Fruit fly (Drosophila melanogaster): ENCODE data around the gene X11L.

Gene X11L

DNA sequence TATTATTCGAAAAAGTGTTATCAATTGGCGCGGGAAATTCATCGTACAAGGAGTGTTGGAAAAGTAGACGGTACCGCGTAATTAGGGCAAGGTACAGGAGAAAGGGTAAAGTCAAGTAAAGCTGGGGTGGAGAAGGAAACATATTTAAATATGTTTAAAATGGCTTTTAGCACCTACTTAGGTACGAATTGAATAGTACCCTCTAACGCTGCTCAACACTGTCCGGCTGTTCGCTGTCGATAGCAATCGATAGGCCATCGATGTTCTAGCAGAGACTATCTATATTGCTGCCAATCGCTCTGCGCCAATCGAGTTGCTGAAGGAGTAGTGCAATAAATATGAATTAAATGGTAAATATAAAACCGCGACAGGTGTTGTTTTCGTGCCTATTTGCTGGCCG lies at the start of gene X11L:
TSS of gene X11L (plus strand) at position 279 of the 400 bp plus-strand sequence.
- TF ChIP-seq ttk (optimal IDR thresholded peaks at IDR 0.05) (no peak), insv (optimal IDR thresholded peaks at IDR 0.05) (no peak), Sin3A (optimal IDR thresholded peaks at IDR 0.05) (no peak)

DNA sequence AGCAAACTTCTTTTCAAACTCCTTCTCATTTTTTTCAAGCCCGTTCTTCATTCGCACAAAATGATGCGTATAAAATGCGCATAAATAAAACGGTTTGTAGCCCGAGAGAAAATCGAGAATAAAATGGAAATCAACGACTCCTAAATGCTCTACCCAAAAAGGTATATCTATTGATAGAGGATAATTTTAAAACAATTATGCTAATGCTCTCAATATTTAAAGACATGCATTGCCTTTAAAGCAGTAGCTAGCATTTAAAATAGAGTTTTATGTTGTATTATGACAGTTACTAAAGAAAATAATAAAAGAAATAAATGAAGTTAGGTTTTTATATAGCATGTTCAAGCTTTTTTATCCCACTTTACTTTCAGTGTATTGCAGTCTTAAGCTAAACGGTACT lies 49.1 kb upstream of the X11L start:
- TF ChIP-seq Sin3A (optimal IDR thresholded peaks at IDR 0.05) (no peak), h (optimal IDR thresholded peaks at IDR 0.05) (no peak), ttk (optimal IDR thresholded peaks at IDR 0.05) (no peak), Myc (optimal IDR thresholded peaks at IDR 0.05) (no peak), insv (optimal IDR thresholded peaks at IDR 0.05) (no peak), psq (optimal IDR thresholded peaks at IDR 0.05) (no peak)

DNA sequence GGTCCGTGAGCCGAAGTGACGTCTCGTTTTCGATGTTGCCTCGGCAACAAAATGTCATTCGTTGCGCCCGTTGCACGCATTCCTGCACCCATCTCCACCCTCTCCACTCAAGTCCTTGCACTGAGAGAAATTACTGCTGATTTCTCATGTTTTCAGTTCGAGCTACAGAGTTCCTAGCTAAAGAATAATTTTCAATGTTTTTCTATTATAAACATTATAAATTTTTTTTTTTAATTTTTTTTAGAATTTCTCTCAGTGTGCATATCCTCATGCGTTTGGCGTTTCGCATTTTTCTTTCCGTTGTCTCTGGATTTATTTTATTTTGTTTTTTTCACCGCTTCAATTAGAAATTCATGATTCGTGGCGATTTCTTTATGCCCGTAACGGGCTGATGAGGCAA lies 48.5 kb upstream of the X11L start:
- no peak for TF ChIP-seq insv (optimal IDR thresholded peaks at IDR 0.05)
- TF ChIP-seq Sin3A (optimal IDR thresholded peaks at IDR 0.05): no peak
- no peak for TF ChIP-seq h (optimal IDR thresholded peaks at IDR 0.05)
- TF ChIP-seq Myc (optimal IDR thresholded peaks at IDR 0.05): no peak
- no peak for TF ChIP-seq psq (optimal IDR thresholded peaks at IDR 0.05)
- TF ChIP-seq ttk (optimal IDR thresholded peaks at IDR 0.05): no peak

DNA sequence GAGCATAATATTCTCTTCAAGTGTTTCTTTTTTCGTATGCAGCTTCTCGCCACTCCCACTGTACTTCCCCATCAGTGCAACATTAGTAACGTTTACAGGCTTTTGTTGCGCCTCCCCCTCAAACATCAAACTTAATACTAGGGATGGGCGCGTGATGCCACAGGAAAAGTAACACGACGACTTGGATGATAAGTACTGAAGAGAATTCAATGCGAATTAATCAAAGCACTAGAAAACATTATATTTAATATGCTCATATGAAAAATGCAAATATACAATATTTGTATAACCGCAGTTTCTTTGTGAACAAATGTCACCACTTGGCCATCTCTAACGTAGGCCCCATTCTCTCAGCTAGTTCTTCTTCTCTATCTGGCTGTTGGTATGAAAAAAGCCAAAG lies 44.3 kb upstream of the X11L start:
- TF ChIP-seq Sin3A (optimal IDR thresholded peaks at IDR 0.05) (no peak), insv (optimal IDR thresholded peaks at IDR 0.05) (no peak), h (optimal IDR thresholded peaks at IDR 0.05) (no peak), ttk (optimal IDR thresholded peaks at IDR 0.05) (no peak), psq (optimal IDR thresholded peaks at IDR 0.05) (no peak), Myc (optimal IDR thresholded peaks at IDR 0.05) (no peak)

DNA sequence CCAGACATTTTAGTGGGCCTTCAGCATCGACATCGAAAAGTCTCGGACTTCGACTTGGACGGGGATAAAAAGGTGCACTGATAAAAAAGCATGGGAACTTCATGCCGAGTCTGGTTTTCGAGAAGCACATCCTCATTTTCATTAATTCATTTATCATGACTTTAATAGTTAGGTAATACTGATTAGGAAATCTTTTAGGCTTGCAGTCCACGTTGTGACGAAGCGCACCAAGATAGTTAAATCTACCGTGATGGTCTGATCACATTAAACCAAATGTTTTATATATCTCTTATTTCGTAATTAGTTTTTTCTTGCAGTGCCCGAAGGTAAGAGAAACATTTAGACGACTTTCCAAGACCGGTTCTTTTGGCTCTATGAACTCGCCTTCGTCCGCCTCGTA lies 40.7 kb upstream of the X11L start:
- TF ChIP-seq insv (optimal IDR thresholded peaks at IDR 0.05) (no peak), Myc (optimal IDR thresholded peaks at IDR 0.05) (no peak), ttk (optimal IDR thresholded peaks at IDR 0.05) (no peak), Sin3A (optimal IDR thresholded peaks at IDR 0.05) (no peak), psq (optimal IDR thresholded peaks at IDR 0.05) (no peak), h (optimal IDR thresholded peaks at IDR 0.05) (no peak)

DNA sequence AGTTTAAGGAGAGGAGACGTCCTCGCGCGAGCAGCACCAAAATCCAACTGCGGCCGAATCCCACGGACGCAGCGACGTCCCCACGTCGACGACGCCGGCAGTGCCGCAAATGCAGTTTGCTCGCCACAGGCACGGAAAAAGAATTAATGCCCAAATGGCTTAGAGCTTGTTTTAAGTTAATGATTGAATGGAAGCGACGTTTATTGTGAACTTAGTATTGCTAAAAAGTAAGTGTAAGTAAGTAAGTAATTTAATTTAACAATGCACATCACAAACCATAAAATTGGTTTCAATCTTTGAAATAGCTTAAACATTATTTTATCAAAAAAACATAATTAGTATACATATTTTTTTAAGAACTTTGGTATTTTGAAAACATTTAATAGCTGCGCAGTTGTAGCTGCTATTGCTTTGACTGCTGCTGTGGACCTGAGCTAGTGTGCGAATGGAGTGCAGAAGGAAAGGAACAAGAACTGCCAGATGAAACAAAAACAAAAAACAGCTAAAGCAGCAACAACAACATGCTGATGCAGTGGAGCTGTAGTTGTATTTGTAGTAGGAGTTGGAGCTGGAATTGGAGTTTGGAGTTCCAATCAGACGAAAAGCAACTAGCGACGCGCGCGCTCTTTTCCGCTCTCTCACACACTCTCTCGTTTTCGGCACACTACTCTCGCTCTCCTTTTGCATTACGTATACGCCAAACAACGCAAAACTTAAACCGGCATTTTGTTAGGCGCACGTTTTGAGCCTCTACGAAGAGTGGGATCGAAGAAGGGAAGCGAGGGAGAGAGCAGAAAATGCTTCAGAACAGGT lies 38.1 kb upstream of the X11L start, which contains the start of gene CG43658:
TSS of gene CG43658 (minus strand) at position 51 of the 813 bp plus-strand sequence.
- TF ChIP-seq Myc (optimal IDR thresholded peaks at IDR 0.05) (no peak), h (optimal IDR thresholded peaks at IDR 0.05) (no peak), ttk (optimal IDR thresholded peaks at IDR 0.05) (no peak), Sin3A (optimal IDR thresholded peaks at IDR 0.05) (no peak), psq (optimal IDR thresholded peaks at IDR 0.05) (no peak), insv (optimal IDR thresholded peaks at IDR 0.05) (no peak)

DNA sequence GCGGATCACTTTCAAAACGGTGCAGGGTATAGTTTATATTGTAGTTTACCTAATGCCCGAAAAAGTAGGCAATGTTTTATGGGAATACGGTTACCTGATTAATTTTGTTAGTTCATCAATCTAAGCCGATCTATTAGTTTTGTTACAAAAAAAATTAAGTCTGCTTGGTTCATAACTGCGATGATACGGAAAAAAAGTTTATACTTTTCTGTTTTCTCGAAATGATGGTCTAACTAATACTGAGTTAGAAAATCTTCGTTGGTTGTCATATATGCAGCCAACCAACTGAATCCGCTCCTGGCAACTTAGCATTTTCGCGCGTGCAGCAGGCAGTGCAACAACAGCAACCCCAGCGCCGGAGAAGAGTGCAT lies 37.5 kb upstream of the X11L start:
- TF ChIP-seq h (optimal IDR thresholded peaks at IDR 0.05) (no peak), psq (optimal IDR thresholded peaks at IDR 0.05) (no peak), Sin3A (optimal IDR thresholded peaks at IDR 0.05) (no peak), insv (optimal IDR thresholded peaks at IDR 0.05) (no peak), Myc (optimal IDR thresholded peaks at IDR 0.05) (no peak), ttk (optimal IDR thresholded peaks at IDR 0.05) (no peak)

DNA sequence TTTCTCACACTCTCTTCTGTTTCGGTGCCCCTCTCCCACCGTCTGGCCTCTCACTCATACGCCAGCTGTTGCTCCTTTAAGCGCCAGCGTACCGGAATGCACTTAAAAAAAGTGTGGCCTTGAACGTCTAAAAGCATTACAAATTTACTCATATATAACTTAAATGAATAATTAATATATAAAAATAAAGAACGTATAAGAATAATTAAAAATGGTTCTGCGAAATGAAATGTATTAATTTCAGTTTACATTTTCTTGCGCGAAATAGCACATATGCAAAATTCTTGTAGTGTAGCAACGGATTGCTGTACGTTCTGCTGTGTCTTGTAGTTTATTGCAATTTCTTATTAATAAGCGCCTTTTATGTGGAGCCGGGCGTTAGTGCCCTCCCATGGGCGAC lies 36.8 kb upstream of the X11L start:
- TF ChIP-seq psq (optimal IDR thresholded peaks at IDR 0.05) (no peak), insv (optimal IDR thresholded peaks at IDR 0.05) (no peak), Myc (optimal IDR thresholded peaks at IDR 0.05) (no peak), h (optimal IDR thresholded peaks at IDR 0.05) (no peak), ttk (optimal IDR thresholded peaks at IDR 0.05) (no peak), Sin3A (optimal IDR thresholded peaks at IDR 0.05) (no peak)

DNA sequence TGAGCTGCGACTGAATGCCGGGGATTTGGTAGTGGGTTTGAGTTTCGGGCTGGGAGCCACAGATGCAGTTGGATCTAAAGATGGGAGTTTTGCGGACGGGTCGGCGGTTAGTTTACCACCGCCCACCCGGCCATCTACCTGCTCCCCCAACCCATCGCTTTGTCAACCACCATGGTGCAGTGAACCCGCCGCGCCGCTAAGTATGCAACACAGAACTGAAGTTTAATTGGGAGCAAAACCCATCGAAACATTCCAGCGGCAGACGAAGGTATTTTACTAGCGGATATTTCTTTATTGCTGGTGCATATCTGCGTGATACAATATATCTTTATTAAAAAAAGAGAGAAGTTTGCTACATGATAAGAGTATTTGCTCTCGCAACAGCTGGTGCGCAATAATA lies 33.3 kb upstream of the X11L start:
- TF ChIP-seq insv (optimal IDR thresholded peaks at IDR 0.05) (no peak), psq (optimal IDR thresholded peaks at IDR 0.05) (no peak), Sin3A (optimal IDR thresholded peaks at IDR 0.05) (no peak), Myc (optimal IDR thresholded peaks at IDR 0.05) (no peak), ttk (optimal IDR thresholded peaks at IDR 0.05) (no peak), h (optimal IDR thresholded peaks at IDR 0.05) (no peak)

DNA sequence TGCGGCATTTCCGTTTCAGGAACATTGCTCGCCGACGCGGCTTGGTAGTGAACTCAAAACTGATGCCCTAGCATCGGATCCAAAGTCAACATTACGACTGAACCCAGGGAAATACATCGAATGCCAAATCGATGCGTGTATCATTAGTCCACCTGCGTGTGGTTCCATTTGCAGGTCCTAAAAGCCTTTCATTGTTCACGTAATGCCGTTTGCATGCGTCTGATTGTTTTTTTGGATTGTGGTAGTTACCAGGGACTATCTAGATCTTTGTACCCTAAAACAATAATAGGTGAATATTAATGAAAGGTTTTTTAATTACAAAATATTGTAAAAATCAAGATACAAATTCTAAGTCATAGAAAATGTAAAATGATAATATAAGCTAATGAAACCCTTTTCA lies 30.3 kb upstream of the X11L start, which contains the start of gene ppk23:
TSS of gene ppk23 (minus strand) at position 101 of the 400 bp plus-strand sequence.
- TF ChIP-seq Sin3A (optimal IDR thresholded peaks at IDR 0.05) (no peak), ttk (optimal IDR thresholded peaks at IDR 0.05) (no peak)

DNA sequence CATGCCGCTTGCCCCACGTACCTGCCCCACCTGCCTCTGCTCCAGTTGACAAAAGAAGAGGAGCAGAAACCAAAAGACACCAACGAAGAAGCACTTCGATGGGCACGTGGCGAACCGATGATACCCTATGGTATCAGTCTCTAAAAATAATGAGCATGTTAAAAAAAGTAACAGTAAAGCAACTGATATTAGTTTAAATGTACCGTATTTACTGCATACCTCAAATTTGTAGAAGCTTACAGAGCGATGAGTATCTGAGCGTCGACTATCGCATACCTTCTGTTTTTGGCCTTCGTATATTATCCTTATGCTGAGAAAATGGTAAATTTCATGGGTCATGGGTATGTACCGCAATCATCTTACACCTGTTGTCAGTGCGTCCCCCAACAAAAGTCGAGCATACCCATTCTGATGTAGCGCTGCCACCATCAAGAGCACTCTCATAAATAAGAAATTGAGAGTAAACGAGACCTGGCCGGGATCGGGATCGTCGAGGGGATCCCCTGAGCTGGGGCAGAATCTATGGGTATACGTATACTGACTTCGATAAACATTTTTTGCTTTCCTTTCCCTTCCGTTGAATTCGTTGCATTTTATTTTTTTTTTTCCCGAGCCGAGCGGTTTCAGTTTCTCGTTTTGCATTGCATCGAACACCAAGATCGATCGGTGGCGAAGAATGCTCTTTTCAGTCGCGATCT lies 28.3 kb upstream of the X11L start:
- no peak for TF ChIP-seq psq (optimal IDR thresholded peaks at IDR 0.05)
- no peak for TF ChIP-seq insv (optimal IDR thresholded peaks at IDR 0.05)
- TF ChIP-seq Myc (optimal IDR thresholded peaks at IDR 0.05): no peak
- no peak for TF ChIP-seq h (optimal IDR thresholded peaks at IDR 0.05)
- TF ChIP-seq Sin3A (optimal IDR thresholded peaks at IDR 0.05): no peak
- no peak for TF ChIP-seq ttk (optimal IDR thresholded peaks at IDR 0.05)

DNA sequence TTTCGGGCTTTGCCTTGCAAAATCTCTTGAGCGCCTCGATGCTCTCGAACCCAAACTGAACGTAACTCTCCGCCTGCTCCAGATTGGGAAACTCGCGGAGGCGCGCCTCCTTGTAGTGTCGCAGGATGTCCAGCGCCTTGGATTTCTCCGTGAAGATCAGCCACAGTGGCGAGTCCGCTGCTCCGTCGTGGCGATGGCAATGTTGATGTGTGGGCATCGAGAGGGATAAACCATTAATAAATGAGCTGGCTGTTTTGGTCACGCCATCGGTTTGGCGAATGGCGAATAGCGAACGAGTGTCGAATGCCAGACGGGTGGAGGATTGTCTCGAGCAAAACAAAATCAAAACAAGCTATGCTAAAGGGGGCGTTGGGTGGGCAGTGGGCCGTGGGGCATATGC lies 23.6 kb upstream of the X11L start:
- TF ChIP-seq h (optimal IDR thresholded peaks at IDR 0.05): no peak
- no peak for TF ChIP-seq insv (optimal IDR thresholded peaks at IDR 0.05)
- TF ChIP-seq psq (optimal IDR thresholded peaks at IDR 0.05): no peak
- TF ChIP-seq ttk (optimal IDR thresholded peaks at IDR 0.05): no peak
- TF ChIP-seq Myc (optimal IDR thresholded peaks at IDR 0.05): no peak
- no peak for TF ChIP-seq Sin3A (optimal IDR thresholded peaks at IDR 0.05)

Data from Kc167 (cell line).